Fruit fly (Drosophila melanogaster) whole organism, embryonic: ENCODE data around the gene Vm34Ca.

Source experiments
- Ada2b ChIP-seq: fragments of 200-800 bp; sonication (Bioruptor generic); IDR thresholded peaks from 2 replicates; pipeline ENCODE4 v1.3.6; 2022; ENCODE audit warnings: missing biosample characterization, missing genetic modification characterization
- B-H2 ChIP-seq: fragments of 200-800 bp; sonication (Bioruptor generic); optimal IDR thresholded peaks from 2 replicates; lab custom pipeline; 2018; ENCODE audit warnings: missing biosample characterization, mild to moderate bottlenecking, missing genetic modification characterization
- Bdp1 ChIP-seq: fragments of 200-800 bp; sonication (Bioruptor generic); optimal IDR thresholded peaks from 3 replicates; lab custom pipeline; 2016; ENCODE audit warnings: missing biosample characterization, missing genetic modification characterization
- CG10321 ChIP-seq: fragments of 200-800 bp; sonication (Bioruptor generic); IDR thresholded peaks from 2 replicates; pipeline ENCODE4 v1.3.6; 2022; ENCODE audit warnings: missing biosample characterization, missing genetic modification characterization
- CG10366 ChIP-seq: fragments of 200-800 bp; sonication (Bioruptor generic); IDR thresholded peaks from 2 replicates; pipeline ENCODE4 v1.3.6; 2022; ENCODE audit warnings: missing biosample characterization, missing genetic modification characterization
- CG11398 ChIP-seq: fragments of 200-800 bp; sonication (Bioruptor generic); optimal IDR thresholded peaks from 2 replicates; lab custom pipeline; 2016; ENCODE audit warnings: missing biosample characterization, missing genetic modification characterization
- CG11695 ChIP-seq: fragments of 200-800 bp; sonication (Bioruptor generic); IDR thresholded peaks from 3 replicates; pipeline ENCODE4 v1.3.6; 2022; ENCODE audit warnings: missing biosample characterization, missing genetic modification characterization
- CG12155 ChIP-seq: fragments of 200-800 bp; sonication (Bioruptor generic); optimal IDR thresholded peaks from 3 replicates; lab custom pipeline; 2016; ENCODE audit warnings: missing biosample characterization, missing genetic modification characterization
- CG12236 ChIP-seq: fragments of 200-800 bp; sonication (Bioruptor generic); optimal IDR thresholded peaks from 2 replicates; lab custom pipeline; 2016; ENCODE audit warnings: missing biosample characterization, missing genetic modification characterization
- CG12299 ChIP-seq: fragments of 200-800 bp; sonication (Bioruptor generic); optimal IDR thresholded peaks from 2 replicates; lab custom pipeline; 2018; ENCODE audit warnings: missing biosample characterization, mild to moderate bottlenecking, missing genetic modification characterization
- CG1233 ChIP-seq: fragments of 200-800 bp; sonication (Bioruptor generic); optimal IDR thresholded peaks from 4 replicates; lab custom pipeline; 2018; ENCODE audit warnings: missing biosample characterization, mild to moderate bottlenecking, missing genetic modification characterization
- CG13287 ChIP-seq: fragments of 200-800 bp; sonication (Bioruptor generic); IDR thresholded peaks from 2 replicates; pipeline ENCODE4 v1.3.6; 2022; ENCODE audit warnings: missing biosample characterization, missing genetic modification characterization; ENCODE audit not compliant: partially characterized antibody
- CG13424 ChIP-seq: fragments of 200-800 bp; sonication (Bioruptor generic); optimal IDR thresholded peaks from 2 replicates; lab custom pipeline; 2019; ENCODE audit warnings: missing biosample characterization, mild to moderate bottlenecking, missing genetic modification characterization, moderate library complexity
- CG14710 ChIP-seq: fragments of 200-800 bp; sonication (Bioruptor generic); optimal IDR thresholded peaks from 3 replicates; lab custom pipeline; 2019; ENCODE audit warnings: missing biosample characterization, mild to moderate bottlenecking, missing genetic modification characterization, moderate library complexity
- CG18262 ChIP-seq: fragments of 200-800 bp; optimal IDR thresholded peaks from 3 replicates; lab custom pipeline; 2019; ENCODE audit warnings: missing biosample characterization, mild to moderate bottlenecking, missing genetic modification characterization, moderate library complexity
- CG18476 ChIP-seq: fragments of 200-800 bp; sonication (Bioruptor generic); optimal IDR thresholded peaks from 2 replicates; lab custom pipeline; 2016; ENCODE audit warnings: missing biosample characterization, mild to moderate bottlenecking, missing genetic modification characterization
- CG3281 ChIP-seq: fragments of 200-800 bp; sonication (Bioruptor generic); optimal IDR thresholded peaks from 3 replicates; lab custom pipeline; 2017; ENCODE audit warnings: missing biosample characterization, mild to moderate bottlenecking, missing genetic modification characterization
- CG33557 ChIP-seq: fragments of 200-800 bp; sonication (Bioruptor generic); optimal IDR thresholded peaks from 2 replicates; lab custom pipeline; 2019; ENCODE audit warnings: missing biosample characterization, mild to moderate bottlenecking, missing genetic modification characterization, moderate library complexity
- CG5245 ChIP-seq: fragments of 200-800 bp; sonication (Bioruptor generic); optimal IDR thresholded peaks from 3 replicates; lab custom pipeline; 2016; ENCODE audit warnings: missing biosample characterization, missing genetic modification characterization
- CG6254 ChIP-seq: fragments of 200-800 bp; sonication (Bioruptor generic); optimal IDR thresholded peaks from 3 replicates; lab custom pipeline; 2017; ENCODE audit warnings: mild to moderate bottlenecking, missing biosample characterization, missing genetic modification reagents, missing genetic modification characterization
- CG6683 ChIP-seq: fragments of 200-800 bp; sonication (Bioruptor generic); optimal IDR thresholded peaks from 2 replicates; lab custom pipeline; 2017; ENCODE audit warnings: missing biosample characterization, mild to moderate bottlenecking, missing genetic modification characterization, missing genetic modification reagents
- Dip3 ChIP-seq: fragments of 200-800 bp; sonication (Bioruptor generic); optimal IDR thresholded peaks from 3 replicates; lab custom pipeline; 2016; ENCODE audit warnings: missing biosample characterization, missing genetic modification characterization
- Dll ChIP-seq: fragments of 200-800 bp; sonication (Bioruptor generic); IDR thresholded peaks from 4 replicates; pipeline ENCODE4 v1.3.6; 2022; ENCODE audit warnings: missing biosample characterization, missing genetic modification characterization; ENCODE audit not compliant: partially characterized antibody
- Doc2 ChIP-seq: fragments of 200-800 bp; sonication (Bioruptor generic); IDR thresholded peaks from 2 replicates; pipeline ENCODE4 v1.3.6; 2022; ENCODE audit warnings: missing biosample characterization, missing genetic modification characterization
- Drgx ChIP-seq: fragments of 200-800 bp; sonication (Bioruptor generic); IDR thresholded peaks from 2 replicates; pipeline ENCODE4 v1.3.6; 2022; ENCODE audit warnings: missing biosample characterization, missing genetic modification characterization
- ERR ChIP-seq: fragments of 200-800 bp; sonication (Bioruptor generic); optimal IDR thresholded peaks from 2 replicates; lab custom pipeline; 2016; ENCODE audit warnings: missing biosample characterization, missing genetic modification characterization
- GATAe ChIP-seq: fragments of 200-800 bp; sonication (Bioruptor generic); conservative IDR thresholded peaks from 2 replicates; pipeline ENCODE4 v1.3.6; 2022; ENCODE audit warnings: missing biosample characterization, missing genetic modification characterization
- H2.0 ChIP-seq: fragments of 200-800 bp; sonication (Bioruptor generic); IDR thresholded peaks from 2 replicates; pipeline ENCODE4 v1.3.6; 2022; ENCODE audit warnings: missing biosample characterization, missing genetic modification characterization
- HLH54F ChIP-seq: fragments of 200-800 bp; sonication (Bioruptor generic); optimal IDR thresholded peaks from 3 replicates; lab custom pipeline; 2016; ENCODE audit warnings: missing biosample characterization, missing genetic modification characterization
- Hr78 ChIP-seq, 2 experiments: fragments of 200-800 bp in 1 of 2; fragments of >200 bp in 1 of 2; sonication (Bioruptor generic) in 1 of 2; optimal IDR thresholded peaks; 2 replicates each; lab custom pipeline; 2017 to 2019; ENCODE audit warnings: missing biosample characterization in 2 of 2, missing genetic modification characterization in 2 of 2, mild to moderate bottlenecking in 1 of 2, moderate library complexity in 1 of 2
- MBD-R2 ChIP-seq: fragments of 200-800 bp; sonication (Bioruptor generic); IDR thresholded peaks from 2 replicates; pipeline ENCODE4 v1.3.6; 2022; ENCODE audit warnings: missing biosample characterization, missing genetic modification characterization
- Med ChIP-seq: fragments of 200-800 bp; sonication (Bioruptor generic); peaks from one replicate; lab custom pipeline; 2016; ENCODE audit warnings: missing biosample characterization, missing genetic modification characterization, mild to moderate bottlenecking, inconsistent platforms, moderate library complexity
- Meics ChIP-seq: fragments of 200-800 bp; sonication (Bioruptor generic); optimal IDR thresholded peaks from 2 replicates; lab custom pipeline; 2017; ENCODE audit warnings: missing biosample characterization, mild to moderate bottlenecking, missing genetic modification characterization
- NC2β ChIP-seq: fragments of 200-800 bp; sonication (Bioruptor generic); optimal IDR thresholded peaks from 2 replicates; lab custom pipeline; 2016; ENCODE audit warnings: missing biosample characterization, missing genetic modification characterization
- Poxn ChIP-seq: fragments of 200-800 bp; sonication (Bioruptor generic); IDR thresholded peaks from 2 replicates; pipeline ENCODE4 v1.3.6; 2022; ENCODE audit warnings: missing biosample characterization, missing genetic modification characterization
- Sox102F ChIP-seq: fragments of 200-800 bp; sonication (Bioruptor generic); optimal IDR thresholded peaks from 2 replicates; lab custom pipeline; 2018; ENCODE audit warnings: missing biosample characterization, mild to moderate bottlenecking, missing genetic modification characterization, moderate library complexity
- Tbp ChIP-seq: fragments of >200 bp; optimal IDR thresholded peaks from 2 replicates; lab custom pipeline; 2018; ENCODE audit warnings: missing biosample characterization, missing genetic modification characterization
- Usf ChIP-seq: fragments of 200-800 bp; sonication (Bioruptor generic); optimal IDR thresholded peaks from 2 replicates; lab custom pipeline; 2017; ENCODE audit warnings: missing genotype, missing biosample characterization, missing genetic modification characterization
- abd-A ChIP-seq: fragments of 200-800 bp; sonication (Bioruptor generic); optimal IDR thresholded peaks from 3 replicates; lab custom pipeline; 2019; ENCODE audit warnings: missing biosample characterization, mild to moderate bottlenecking, missing genetic modification characterization, moderate library complexity
- btn ChIP-seq: fragments of 200-800 bp; sonication (Bioruptor generic); optimal IDR thresholded peaks from 2 replicates; lab custom pipeline; 2016; ENCODE audit warnings: missing biosample characterization, missing genetic modification characterization
- disco-r ChIP-seq: fragments of 200-800 bp; sonication (Bioruptor generic); optimal IDR thresholded peaks from 2 replicates; lab custom pipeline; 2016; ENCODE audit warnings: missing biosample characterization, missing genetic modification characterization
- eyg ChIP-seq: fragments of 200-800 bp; sonication (Bioruptor generic); optimal IDR thresholded peaks from 3 replicates; lab custom pipeline; 2016; ENCODE audit warnings: missing biosample characterization, missing genetic modification characterization
- fru ChIP-seq: fragments of >200 bp; optimal IDR thresholded peaks from 2 replicates; lab custom pipeline; 2017
- ftz-f1 ChIP-seq: fragments of 200-800 bp; sonication (Bioruptor generic); optimal IDR thresholded peaks from 2 replicates; lab custom pipeline; 2016; ENCODE audit warnings: missing biosample characterization, missing genetic modification characterization
- gce ChIP-seq: fragments of 200-800 bp; sonication (Bioruptor generic); IDR thresholded peaks from 3 replicates; pipeline ENCODE4 v1.3.6; 2022; ENCODE audit warnings: missing biosample characterization, missing genetic modification characterization
- ind ChIP-seq: fragments of 200-800 bp; sonication (Bioruptor generic); optimal IDR thresholded peaks from 3 replicates; lab custom pipeline; 2016; ENCODE audit warnings: missing biosample characterization, missing genetic modification characterization
- insv ChIP-seq, 2 experiments: fragments of 200-800 bp; sonication (Bioruptor generic); optimal IDR thresholded peaks; 3 replicates each; lab custom pipeline; 2016 to 2018; ENCODE audit warnings: missing biosample characterization in 2 of 2, missing genetic modification characterization in 2 of 2
- jumu ChIP-seq: fragments of 200-800 bp; sonication (Bioruptor generic); optimal IDR thresholded peaks from 3 replicates; lab custom pipeline; 2016; ENCODE audit warnings: missing biosample characterization, missing genetic modification characterization
- mam ChIP-seq: fragments of 200-800 bp; sonication (Bioruptor generic); optimal IDR thresholded peaks from 3 replicates; lab custom pipeline; 2016; ENCODE audit warnings: missing biosample characterization, missing genetic modification characterization
- phol ChIP-seq: fragments of 200-800 bp; sonication (Bioruptor generic); optimal IDR thresholded peaks from 3 replicates; lab custom pipeline; 2018; ENCODE audit warnings: missing biosample characterization, mild to moderate bottlenecking, missing genetic modification characterization, moderate library complexity
- sens-2 ChIP-seq: fragments of 200-800 bp; sonication (Bioruptor generic); IDR thresholded peaks from 2 replicates; pipeline ENCODE4 v1.3.6; 2022; ENCODE audit warnings: missing biosample characterization, missing genetic modification characterization

Vm34Ca gene

dm6 chr2L:13394903-13395302 lies 16.5 kb downstream of the Vm34Ca start, which contains the start of gene RpL24 (continued):
- TF ChIP-seq CG3281 (GFP tag; lab: Kevin White, UChicago) (peak; percentile 96), CG10366 (GFP tag; lab: Robert Waterston, UW) (peak; percentile 78), Tbp (GFP tag; lab: Kevin White, UChicago) (no peak), jumu (GFP tag; lab: Kevin White, UChicago) (peak; percentile 63), MBD-R2 (GFP tag; lab: Robert Waterston, UW) (peak; percentile 71), gce (GFP tag; lab: Robert Waterston, UW) (peak; percentile 96), CG6254 (GFP tag; lab: Kevin White, UChicago) (peak; percentile 86), Poxn (GFP tag; lab: Robert Waterston, UW) (no peak), ind (GFP tag; lab: Kevin White, UChicago) (peak; percentile 67), Doc2 (GFP tag; lab: Robert Waterston, UW) (no peak), CG11695 (peak; percentile 81), fru (lab: Kevin White, UChicago) (no peak), Sox102F (peak; percentile 70), Hr78 (GFP tag; optimal IDR thresholded peaks at IDR 0.05; lab: Kevin White, UChicago) (no peak), CG12236 (GFP tag; lab: Kevin White, UChicago) (peak; percentile 92), CG12299 (tag; lab: Kevin White, UChicago) (peak; percentile 84), CG6683 (GFP tag; lab: Kevin White, UChicago) (peak; percentile 90), Ada2b (GFP tag; lab: Robert Waterston, UW) (peak; percentile 76; the same call in 1 of the 2 replicates), HLH54F (GFP tag; lab: Kevin White, UChicago) (peak; percentile 83), Dip3 (GFP tag; lab: Kevin White, UChicago) (peak; percentile 89), CG14710 (peak; percentile 84), btn (GFP tag; lab: Kevin White, UChicago) (peak; percentile 89), H2.0 (GFP tag; lab: Robert Waterston, UW) (peak; percentile 82), CG33557 (peak; percentile 83), Usf (GFP tag; lab: Kevin White, UChicago) (peak; percentile 80), CG18262 (tag; lab: Kevin White, UChicago) (peak; percentile 82), sens-2 (peak; percentile 91), Meics (peak; percentile 97), CG11398 (GFP tag; lab: Kevin White, UChicago) (peak; percentile 93), B-H2 (peak; percentile 97), mam (GFP tag; lab: Kevin White, UChicago) (peak; percentile 79), insv (GFP tag; optimal IDR thresholded peaks at IDR 0.05; lab: Kevin White, UChicago) (peak in 1 of 2 experiments; percentile 80), Med (peak; percentile 99), CG10321 (peak; percentile 70), GATAe (GFP tag; lab: Robert Waterston, UW) (peak; percentile 60; the same call in 1 of the 2 replicates), ftz-f1 (GFP tag; lab: Kevin White, UChicago) (peak; percentile 27), Dll (GFP tag; lab: Robert Waterston, UW) (no peak), CG5245 (peak; percentile 80), abd-A (tag; lab: Kevin White, UChicago) (no peak), CG1233 (GFP tag; lab: Kevin White, UChicago) (peak; percentile 96), Bdp1 (peak; percentile 83), CG18476 (GFP tag; lab: Kevin White, UChicago) (peak; percentile 63), eyg (GFP tag; lab: Kevin White, UChicago) (peak; percentile 88), ERR (GFP tag; lab: Kevin White, UChicago) (peak; percentile 71), CG12155 (GFP tag; lab: Kevin White, UChicago) (peak; percentile 71), disco-r (GFP tag; lab: Kevin White, UChicago) (peak; percentile 89), phol (tag; lab: Kevin White, UChicago) (peak; percentile 83), CG13287 (GFP tag; lab: Robert Waterston, UW) (peak; percentile 26; the same call in 1 of the 2 replicates), NC2β (GFP tag; lab: Kevin White, UChicago) (peak; percentile 97), Drgx (peak; percentile 36), CG13424 (tag; lab: Kevin White, UChicago) (peak; percentile 75)
